Worm (Caenorhabditis elegans) whole organism, mixed stage, embryonic: ENCODE results near the gene glb-23.

ENCODE experiments used
- M03D4.4 ChIP-seq: sonication (generic microtip); optimal IDR thresholded peaks from 2 replicates; lab custom pipeline; 2017; ENCODE audit warnings: mild to moderate bottlenecking, missing genetic modification characterization, missing compliant biosample characterization
- bed-3 ChIP-seq: fragments of 200-800 bp; sonication (Bioruptor generic); optimal IDR thresholded peaks from 3 replicates; lab custom pipeline; 2018; ENCODE audit warnings: mild to moderate bottlenecking, missing genetic modification characterization, moderate library complexity, missing compliant biosample characterization
- blmp-1 ChIP-seq: fragments of 150-350 bp; optimal IDR thresholded peaks from 2 replicates; lab custom pipeline; 2014; ENCODE audit warnings: missing biosample characterization, missing genetic modification characterization
- ceh-39 ChIP-seq: fragments of 150-350 bp; optimal IDR thresholded peaks from 2 replicates; lab custom pipeline; 2014; ENCODE audit warnings: missing biosample characterization, missing genetic modification characterization
- ceh-43 ChIP-seq: fragments of 200-800 bp; sonication (Bioruptor generic); optimal IDR thresholded peaks from 2 replicates; lab custom pipeline; 2018; ENCODE audit warnings: mild to moderate bottlenecking, missing genetic modification characterization, moderate library complexity, missing compliant biosample characterization
- ceh-83 ChIP-seq: fragments of 200-800 bp; sonication (Bioruptor generic); optimal IDR thresholded peaks from 2 replicates; lab custom pipeline; 2018; ENCODE audit warnings: mild to moderate bottlenecking, missing genetic modification characterization, missing compliant biosample characterization
- ces-1 ChIP-seq: fragments of 150-350 bp; optimal IDR thresholded peaks from 2 replicates; lab custom pipeline; 2014; ENCODE audit warnings: missing biosample characterization, missing genetic modification reagents, missing genetic modification characterization
- cnd-1 ChIP-seq: fragments of 200-800 bp; sonication (Bioruptor generic); optimal IDR thresholded peaks from 2 replicates; lab custom pipeline; 2018; ENCODE audit warnings: mild to moderate bottlenecking, missing genetic modification characterization, missing compliant biosample characterization
- drap-1 ChIP-seq: fragments of 200-800 bp; sonication (Bioruptor generic); optimal IDR thresholded peaks from 3 replicates; lab custom pipeline; 2018; ENCODE audit warnings: mild to moderate bottlenecking, missing genetic modification characterization, missing compliant biosample characterization
- elt-1 ChIP-seq: sonication (generic microtip); optimal IDR thresholded peaks from 2 replicates; lab custom pipeline; 2017; ENCODE audit warnings: missing genetic modification characterization, mild to moderate bottlenecking, missing compliant biosample characterization, antibody characterized with exemption, moderate library complexity, borderline replicate concordance; ENCODE audit not compliant: insufficient read depth
- elt-3 ChIP-seq: fragments of 150-350 bp; optimal IDR thresholded peaks from 2 replicates; lab custom pipeline; 2014; ENCODE audit warnings: missing biosample characterization, missing genetic modification characterization
- flh-1 ChIP-seq: fragments of 200-800 bp; sonication (Bioruptor generic); optimal IDR thresholded peaks from 2 replicates; lab custom pipeline; 2018; ENCODE audit warnings: mild to moderate bottlenecking, missing genetic modification characterization, moderate library complexity, missing compliant biosample characterization
- ham-2 ChIP-seq: fragments of 200-800 bp; sonication (Bioruptor generic); optimal IDR thresholded peaks from 2 replicates; lab custom pipeline; 2018; ENCODE audit warnings: mild to moderate bottlenecking, missing genetic modification characterization, missing compliant biosample characterization
- hlh-1 ChIP-seq: fragments of 150-350 bp; optimal IDR thresholded peaks from 2 replicates; lab custom pipeline; 2014; ENCODE audit warnings: missing biosample characterization, missing genetic modification reagents, missing genetic modification characterization
- lin-13 ChIP-seq: fragments of 150-350 bp; optimal IDR thresholded peaks from 2 replicates; lab custom pipeline; 2014; ENCODE audit warnings: missing biosample characterization, missing genetic modification characterization
- lin-32 ChIP-seq: fragments of 200-800 bp; sonication (Bioruptor generic); optimal IDR thresholded peaks from 2 replicates; lab custom pipeline; 2018; ENCODE audit warnings: mild to moderate bottlenecking, missing genetic modification characterization, missing compliant biosample characterization
- lsy-2 ChIP-seq: fragments of 150-350 bp; optimal IDR thresholded peaks from 2 replicates; lab custom pipeline; 2014; ENCODE audit warnings: missing biosample characterization, missing genetic modification characterization
- mab-5 ChIP-seq: fragments of 150-350 bp; optimal IDR thresholded peaks from 2 replicates; lab custom pipeline; 2014; ENCODE audit warnings: missing biosample characterization, missing genetic modification characterization
- mep-1 ChIP-seq: fragments of 150-350 bp; optimal IDR thresholded peaks from 2 replicates; lab custom pipeline; 2017; ENCODE audit warnings: missing biosample characterization, missing genetic modification reagents, missing genetic modification characterization, inconsistent platforms
- mls-2 ChIP-seq: sonication (generic microtip); optimal IDR thresholded peaks from 2 replicates; lab custom pipeline; 2016; ENCODE audit warnings: mild to moderate bottlenecking, missing genetic modification characterization, moderate library complexity, missing compliant biosample characterization
- nhr-12 ChIP-seq: fragments of 150-350 bp; optimal IDR thresholded peaks from 2 replicates; lab custom pipeline; 2014; ENCODE audit warnings: missing biosample characterization, missing genetic modification characterization
- nhr-2 ChIP-seq: fragments of 150-350 bp; optimal IDR thresholded peaks from 2 replicates; lab custom pipeline; 2014; ENCODE audit warnings: missing biosample characterization, missing genetic modification characterization
- nhr-237 ChIP-seq: fragments of 150-350 bp; optimal IDR thresholded peaks from 2 replicates; lab custom pipeline; 2014; ENCODE audit warnings: missing biosample characterization, missing genetic modification characterization
- nhr-28 ChIP-seq: fragments of 150-350 bp; optimal IDR thresholded peaks from 2 replicates; lab custom pipeline; 2014; ENCODE audit warnings: missing biosample characterization, missing genetic modification characterization
- nhr-76 ChIP-seq: sonication (generic microtip); optimal IDR thresholded peaks from 2 replicates; lab custom pipeline; 2017; ENCODE audit warnings: missing biosample characterization, missing genetic modification characterization
- pha-4 ChIP-seq: fragments of 150-350 bp; optimal IDR thresholded peaks from 2 replicates; lab custom pipeline; 2018; ENCODE audit warnings: missing biosample characterization, missing genetic modification reagents, missing genetic modification characterization
- sem-2 ChIP-seq: fragments of 200-800 bp; sonication (Bioruptor generic); optimal IDR thresholded peaks from 2 replicates; lab custom pipeline; 2018; ENCODE audit warnings: mild to moderate bottlenecking, missing genetic modification characterization, missing compliant biosample characterization
- snpc-4 ChIP-seq: fragments of 150-350 bp; optimal IDR thresholded peaks from 2 replicates; lab custom pipeline; 2014; ENCODE audit warnings: missing biosample characterization, missing genetic modification characterization
- sptf-1 ChIP-seq: sonication (generic microtip); optimal IDR thresholded peaks from 2 replicates; lab custom pipeline; 2017; ENCODE audit warnings: mild to moderate bottlenecking, missing genetic modification characterization, moderate library complexity, missing compliant biosample characterization
- tbx-8 ChIP-seq: fragments of 200-800 bp; sonication (Bioruptor generic); optimal IDR thresholded peaks from 2 replicates; lab custom pipeline; 2018; ENCODE audit warnings: mild to moderate bottlenecking, missing genetic modification characterization, moderate library complexity, missing compliant biosample characterization
- unc-120 ChIP-seq: sonication (generic microtip); optimal IDR thresholded peaks from 2 replicates; lab custom pipeline; 2017; ENCODE audit warnings: missing genetic modification characterization, missing compliant biosample characterization; ENCODE audit not compliant: poor library complexity, severe bottlenecking
- unc-39 ChIP-seq: fragments of 150-350 bp; optimal IDR thresholded peaks from 2 replicates; lab custom pipeline; 2014; ENCODE audit warnings: missing biosample characterization, missing genetic modification characterization
- unc-62 ChIP-seq: fragments of 150-350 bp; optimal IDR thresholded peaks from 2 replicates; lab custom pipeline; 2014; ENCODE audit warnings: missing biosample characterization, missing genetic modification reagents, missing genetic modification characterization
- zip-8 ChIP-seq: fragments of 150-350 bp; optimal IDR thresholded peaks from 2 replicates; lab custom pipeline; 2014; ENCODE audit warnings: missing biosample characterization, missing genetic modification characterization
- ztf-11 ChIP-seq: fragments of 150-350 bp; optimal IDR thresholded peaks from 2 replicates; lab custom pipeline; 2014; ENCODE audit warnings: missing biosample characterization, missing genetic modification characterization

The glb-23 gene

ce11 chrIV:7242220-7242789, 23.0 kb upstream of the glb-23 start, which contains the start of gene gstk-2:
Gene gstk-2 (minus strand): TSS chrIV:7242270.
- TF ChIP-seq lin-13 (tag; lab: Kevin White, UChicago) (no peak), bed-3 (GFP tag; lab: Kevin White, UChicago) (no peak), hlh-1 (tag; lab: Kevin White, UChicago) (peak; percentile 35)

DNA sequence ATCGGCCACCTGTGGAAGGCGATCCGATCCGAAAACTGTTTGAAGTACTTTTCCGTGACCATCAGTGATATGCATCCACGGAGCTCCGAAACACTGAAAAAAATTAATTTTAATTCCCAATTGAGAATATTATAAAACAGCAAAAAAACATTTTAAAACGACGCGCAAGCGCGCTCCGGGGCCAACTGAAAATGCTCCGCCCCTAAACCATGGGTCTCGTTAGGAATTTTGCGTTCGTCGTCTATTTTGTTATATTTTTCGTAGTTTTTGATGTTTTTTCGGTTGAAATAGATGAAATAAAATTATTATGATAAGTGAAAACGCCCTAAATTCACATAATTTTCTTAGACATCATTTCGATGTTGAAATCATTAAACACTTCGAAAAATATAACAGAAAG, 21.3 kb upstream of the glb-23 start:
- TF ChIP-seq ceh-83 (GFP tag; lab: Kevin White, UChicago) (peak; percentile 36), tbx-8 (GFP tag; lab: Kevin White, UChicago) (no peak)

DNA sequence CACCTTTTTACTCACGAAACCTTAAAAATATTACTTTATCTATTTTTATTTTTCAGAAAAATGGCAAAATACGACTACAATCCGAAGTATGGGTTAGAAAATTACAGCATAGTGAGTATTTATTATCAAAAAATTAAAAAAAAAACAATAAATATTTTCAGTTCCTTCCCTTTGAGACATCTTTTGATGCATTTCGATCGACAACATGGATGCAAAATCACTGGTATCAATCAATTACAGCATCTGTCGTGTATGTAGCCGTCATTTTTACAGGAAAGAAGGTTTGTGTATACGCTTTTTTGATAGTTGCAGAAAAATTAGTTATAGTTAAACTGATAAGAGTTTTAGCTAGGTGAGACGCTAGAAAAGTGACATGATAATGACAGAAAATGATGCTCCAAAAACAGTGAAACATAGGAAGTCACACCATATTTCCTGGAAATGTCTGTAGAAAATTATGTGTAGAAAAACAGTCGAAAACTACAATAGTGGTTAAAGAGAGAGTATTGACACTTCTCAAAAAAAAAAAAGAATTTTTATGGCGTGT, 18.4 kb upstream of the glb-23 start, which contains the start of gene elo-3:
elo-3 (plus strand) TSS at position 51 of the 547 bp plus-strand sequence.
- TF ChIP-seq elt-1 (tag; lab: Kevin White, UChicago) (no peak), sptf-1 (tag; lab: Kevin White, UChicago) (no peak), mls-2 (tag; lab: Kevin White, UChicago) (no peak), unc-62 (GFP tag; lab: Kevin White, UChicago) (no peak), bed-3 (GFP tag; lab: Kevin White, UChicago) (no peak), nhr-28 (no peak), drap-1 (GFP tag; lab: Kevin White, UChicago) (no peak), nhr-76 (tag; lab: Kevin White, UChicago) (no peak), tbx-8 (GFP tag; lab: Kevin White, UChicago) (no peak), ceh-83 (GFP tag; lab: Kevin White, UChicago) (no peak), unc-39 (tag; lab: Kevin White, UChicago) (no peak), ztf-11 (tag; lab: Kevin White, UChicago) (no peak), blmp-1 (tag; lab: Kevin White, UChicago) (no peak), M03D4.4 (tag; lab: Kevin White, UChicago) (no peak), cnd-1 (tag; lab: Kevin White, UChicago) (no peak), ceh-39 (no peak), nhr-12 (tag; lab: Kevin White, UChicago) (no peak), ceh-43 (GFP tag; lab: Kevin White, UChicago) (no peak)

- TF ChIP-seq zip-8 (tag; lab: Kevin White, UChicago) (peak; percentile 86), tbx-8 (GFP tag; lab: Kevin White, UChicago) (no peak)
These were observed 17.0 kb upstream of the glb-23 start for ce11 chrIV:7236248-7236772.

- TF ChIP-seq snpc-4, result no peak
- no peak for TF ChIP-seq lin-13 (tag; lab: Kevin White, UChicago)
- peak; percentile 50 for TF ChIP-seq nhr-237 (tag; lab: Kevin White, UChicago)
- peak; percentile 7 for TF ChIP-seq lin-32
- TF ChIP-seq nhr-2 (tag; lab: Kevin White, UChicago), result peak; percentile 96
- peak; percentile 64 for TF ChIP-seq unc-62 (GFP tag; lab: Kevin White, UChicago)
- no peak for TF ChIP-seq flh-1
- TF ChIP-seq drap-1 (GFP tag; lab: Kevin White, UChicago), result peak; percentile 18
- peak; percentile 6 for TF ChIP-seq mep-1 (tag; lab: Kevin White, UChicago)
- no peak for TF ChIP-seq nhr-28
- peak; percentile 33 for TF ChIP-seq M03D4.4 (tag; lab: Kevin White, UChicago)
- no peak for TF ChIP-seq nhr-12 (tag; lab: Kevin White, UChicago)
- TF ChIP-seq ham-2 (GFP tag; lab: Kevin White, UChicago), result peak; percentile 92
- peak; percentile 57 for TF ChIP-seq cnd-1 (tag; lab: Kevin White, UChicago)
- no peak for TF ChIP-seq pha-4 (tag; lab: Kevin White, UChicago)
- peak; percentile 3 for TF ChIP-seq zip-8 (tag; lab: Kevin White, UChicago)
- TF ChIP-seq mab-5 (tag; lab: Kevin White, UChicago), result no peak
- TF ChIP-seq mls-2 (tag; lab: Kevin White, UChicago), result peak; percentile 40
- TF ChIP-seq nhr-76 (tag; lab: Kevin White, UChicago), result no peak
- TF ChIP-seq sem-2 (GFP tag; lab: Kevin White, UChicago), result no peak
- no peak for TF ChIP-seq sptf-1 (tag; lab: Kevin White, UChicago)
- peak; percentile 83 for TF ChIP-seq unc-120 (tag; lab: Kevin White, UChicago)
- peak; percentile 14 for TF ChIP-seq lsy-2 (tag; lab: Kevin White, UChicago)
- peak; percentile 7 for TF ChIP-seq elt-1 (tag; lab: Kevin White, UChicago)
- TF ChIP-seq ceh-43 (GFP tag; lab: Kevin White, UChicago), result no peak
- no peak for TF ChIP-seq ceh-39
- TF ChIP-seq bed-3 (GFP tag; lab: Kevin White, UChicago), result no peak
- TF ChIP-seq hlh-1 (tag; lab: Kevin White, UChicago), result peak; percentile 58
- peak; percentile 5 for TF ChIP-seq ztf-11 (tag; lab: Kevin White, UChicago)
- TF ChIP-seq elt-3 (tag; lab: Kevin White, UChicago), result no peak
- TF ChIP-seq blmp-1 (tag; lab: Kevin White, UChicago), result no peak
- no peak for TF ChIP-seq ceh-83 (GFP tag; lab: Kevin White, UChicago)
- TF ChIP-seq unc-39 (tag; lab: Kevin White, UChicago), result no peak
- peak; percentile 17 for TF ChIP-seq ces-1 (GFP tag; lab: Kevin White, UChicago)
- no peak for TF ChIP-seq tbx-8 (GFP tag; lab: Kevin White, UChicago)
These were observed 16.2 kb upstream of the glb-23 start for ce11 chrIV:7235382-7235917.
